Fruit fly (Drosophila melanogaster) whole organism, embryonic: Measurements from ENCODE around the gene CG2641.
A peak's percentile ranks its signal among the peaks of the same experiment; 100 is the strongest.

ENCODE experiments used
- Atf6 ChIP-seq: fragments of 200-800 bp; sonication (Bioruptor generic); IDR thresholded peaks from 2 replicates; pipeline ENCODE4 v1.3.6; 2022; ENCODE audit warnings: missing biosample characterization, missing genetic modification characterization
- Bdp1 ChIP-seq: fragments of 200-800 bp; sonication (Bioruptor generic); optimal IDR thresholded peaks from 3 replicates; lab custom pipeline; 2016; ENCODE audit warnings: missing biosample characterization, missing genetic modification characterization
- CG10274 ChIP-seq: fragments of 200-800 bp; sonication (Bioruptor generic); optimal IDR thresholded peaks from 3 replicates; lab custom pipeline; 2017; ENCODE audit warnings: missing biosample characterization, mild to moderate bottlenecking, missing genetic modification characterization
- CG10959 ChIP-seq: fragments of 200-800 bp; sonication (Bioruptor generic); IDR thresholded peaks from 2 replicates; pipeline ENCODE4 v1.3.6; 2022; ENCODE audit warnings: missing biosample characterization, missing genetic modification characterization
- CG12942 ChIP-seq: fragments of 200-800 bp; sonication (Bioruptor generic); optimal IDR thresholded peaks from 3 replicates; lab custom pipeline; 2016; ENCODE audit warnings: missing biosample characterization, missing genetic modification characterization
- CG1529 ChIP-seq: fragments of 200-800 bp; sonication (Bioruptor generic); optimal IDR thresholded peaks from 3 replicates; lab custom pipeline; 2018; ENCODE audit warnings: missing biosample characterization, missing genetic modification characterization
- CG15696 ChIP-seq: fragments of 200-800 bp; sonication (Bioruptor generic); optimal IDR thresholded peaks from 2 replicates; lab custom pipeline; 2019; ENCODE audit warnings: missing biosample characterization, mild to moderate bottlenecking, missing genetic modification characterization, moderate library complexity
- CG16813 ChIP-seq: fragments of 200-800 bp; sonication (Bioruptor generic); IDR thresholded peaks from 3 replicates; pipeline ENCODE4 v1.3.6; 2022; ENCODE audit warnings: missing biosample characterization, missing genetic modification characterization; ENCODE audit not compliant: partially characterized antibody
- CG17359 ChIP-seq: fragments of 200-800 bp; sonication (Bioruptor generic); optimal IDR thresholded peaks from 3 replicates; lab custom pipeline; 2018; ENCODE audit warnings: missing biosample characterization, mild to moderate bottlenecking, missing genetic modification characterization, moderate library complexity
- CG1792 ChIP-seq: fragments of 200-800 bp; sonication (Bioruptor generic); optimal IDR thresholded peaks from 2 replicates; lab custom pipeline; 2016; ENCODE audit warnings: missing biosample characterization, missing genetic modification characterization
- CG2116 ChIP-seq: fragments of 200-800 bp; sonication (Bioruptor generic); optimal IDR thresholded peaks from 3 replicates; lab custom pipeline; 2018; ENCODE audit warnings: missing biosample characterization, mild to moderate bottlenecking, missing genetic modification characterization
- CG2678 ChIP-seq: fragments of 200-800 bp; sonication (Bioruptor generic); optimal IDR thresholded peaks from 3 replicates; lab custom pipeline; 2019; ENCODE audit warnings: missing biosample characterization, mild to moderate bottlenecking, missing genetic modification characterization, moderate library complexity
- CG2875 ChIP-seq: fragments of 200-800 bp; sonication (Bioruptor generic); optimal IDR thresholded peaks from 2 replicates; lab custom pipeline; 2017; ENCODE audit warnings: missing biosample characterization, mild to moderate bottlenecking, missing genetic modification characterization, missing genetic modification reagents
- CG30403 ChIP-seq: fragments of 200-800 bp; sonication (Bioruptor generic); optimal IDR thresholded peaks from 3 replicates; lab custom pipeline; 2016; ENCODE audit warnings: missing biosample characterization, missing genetic modification characterization
- CG3995 ChIP-seq: fragments of 200-800 bp; sonication (Bioruptor generic); optimal IDR thresholded peaks from 3 replicates; lab custom pipeline; 2016; ENCODE audit warnings: missing biosample characterization, missing genetic modification characterization
- CG6272 ChIP-seq: fragments of 200-800 bp; sonication (Bioruptor generic); IDR thresholded peaks from 2 replicates; pipeline ENCODE4 v1.3.6; 2022; ENCODE audit warnings: missing biosample characterization, missing genetic modification characterization
- CG7271 ChIP-seq: fragments of 200-800 bp; sonication (Bioruptor generic); optimal IDR thresholded peaks from 2 replicates; lab custom pipeline; 2018; ENCODE audit warnings: missing biosample characterization, mild to moderate bottlenecking, missing genetic modification characterization, moderate library complexity
- CG7928 ChIP-seq: fragments of 200-800 bp; sonication (Bioruptor generic); optimal IDR thresholded peaks from 2 replicates; lab custom pipeline; 2017; ENCODE audit warnings: missing biosample characterization, mild to moderate bottlenecking, missing genetic modification characterization
- CG7987 ChIP-seq: fragments of 200-800 bp; sonication (Bioruptor generic); optimal IDR thresholded peaks from 2 replicates; lab custom pipeline; 2018; ENCODE audit warnings: missing biosample characterization, mild to moderate bottlenecking, missing genetic modification characterization, moderate library complexity
- CG9609 ChIP-seq: fragments of 200-800 bp; sonication (Bioruptor generic); optimal IDR thresholded peaks from 3 replicates; lab custom pipeline; 2016; ENCODE audit warnings: missing biosample characterization, missing genetic modification characterization
- CG9727 ChIP-seq: fragments of 200-800 bp; sonication (Bioruptor generic); optimal IDR thresholded peaks from 3 replicates; lab custom pipeline; 2017; ENCODE audit warnings: missing biosample characterization, mild to moderate bottlenecking, missing genetic modification characterization
- CG9817 ChIP-seq: fragments of 200-800 bp; sonication (Bioruptor generic); optimal IDR thresholded peaks from 2 replicates; lab custom pipeline; 2018; ENCODE audit warnings: missing biosample characterization, mild to moderate bottlenecking, missing genetic modification characterization, moderate library complexity
- D19B ChIP-seq: fragments of 200-800 bp; sonication (Bioruptor generic); optimal IDR thresholded peaks from 2 replicates; lab custom pipeline; 2017; ENCODE audit warnings: missing biosample characterization, mild to moderate bottlenecking, missing genetic modification characterization
- Dfd ChIP-seq, 2 experiments: fragments of >200 bp; optimal IDR thresholded peaks; 2 replicates each; lab custom pipeline; 2017; ENCODE audit warnings: missing biosample characterization in 2 of 2, missing genetic modification characterization in 2 of 2
- Doc2 ChIP-seq: fragments of 200-800 bp; sonication (Bioruptor generic); IDR thresholded peaks from 2 replicates; pipeline ENCODE4 v1.3.6; 2022; ENCODE audit warnings: missing biosample characterization, missing genetic modification characterization
- Drgx ChIP-seq: fragments of 200-800 bp; sonication (Bioruptor generic); IDR thresholded peaks from 2 replicates; pipeline ENCODE4 v1.3.6; 2022; ENCODE audit warnings: missing biosample characterization, missing genetic modification characterization
- Fer2 ChIP-seq: fragments of 200-800 bp; sonication (Bioruptor generic); optimal IDR thresholded peaks from 2 replicates; lab custom pipeline; 2018; ENCODE audit warnings: missing biosample characterization, mild to moderate bottlenecking, missing genetic modification characterization, moderate library complexity
- Hmx ChIP-seq: fragments of 200-800 bp; sonication (Bioruptor generic); optimal IDR thresholded peaks from 2 replicates; lab custom pipeline; 2016; ENCODE audit warnings: missing biosample characterization, missing genetic modification characterization
- Lpt ChIP-seq: fragments of >200 bp; optimal IDR thresholded peaks from 2 replicates; lab custom pipeline; 2018; ENCODE audit warnings: missing biosample characterization, missing genetic modification characterization
- MTF-1 ChIP-seq: fragments of 200-800 bp; sonication (Bioruptor generic); optimal IDR thresholded peaks from 2 replicates; lab custom pipeline; 2018; ENCODE audit warnings: missing biosample characterization, mild to moderate bottlenecking, missing genetic modification characterization, borderline replicate concordance
- Mes4 ChIP-seq: fragments of 200-800 bp; sonication (Bioruptor generic); optimal IDR thresholded peaks from 2 replicates; lab custom pipeline; 2016; ENCODE audit warnings: missing biosample characterization, missing genetic modification characterization
- NFAT ChIP-seq: fragments of 200-800 bp; sonication (Bioruptor generic); IDR thresholded peaks from 2 replicates; pipeline ENCODE4 v1.3.6; 2022; ENCODE audit warnings: missing biosample characterization, missing genetic modification characterization
- NK7.1 ChIP-seq: fragments of 200-800 bp; sonication (Bioruptor generic); optimal IDR thresholded peaks from 3 replicates; lab custom pipeline; 2016; ENCODE audit warnings: missing biosample characterization, missing genetic modification characterization
- Six4 ChIP-seq: fragments of 200-800 bp; sonication (Bioruptor generic); optimal IDR thresholded peaks from 2 replicates; lab custom pipeline; 2016; ENCODE audit warnings: missing biosample characterization, missing genetic modification characterization
- ab ChIP-seq: fragments of 200-800 bp; sonication (Bioruptor generic); optimal IDR thresholded peaks from 2 replicates; lab custom pipeline; 2016; ENCODE audit warnings: missing biosample characterization, missing genetic modification characterization
- amos ChIP-seq: fragments of 200-800 bp; sonication (Bioruptor generic); IDR thresholded peaks from 2 replicates; pipeline ENCODE4 v1.3.6; 2022; ENCODE audit warnings: missing biosample characterization, missing genetic modification characterization; ENCODE audit not compliant: partially characterized antibody
- cad ChIP-seq: fragments of >200 bp; optimal IDR thresholded peaks from 2 replicates; lab custom pipeline; 2017; ENCODE audit warnings: missing biosample characterization, missing genetic modification characterization
- dati ChIP-seq: fragments of 200-800 bp; sonication (Bioruptor generic); IDR thresholded peaks from 2 replicates; pipeline ENCODE4 v1.3.6; 2022; ENCODE audit warnings: missing biosample characterization, missing genetic modification characterization
- dm ChIP-seq: fragments of 200-800 bp; sonication (Bioruptor generic); optimal IDR thresholded peaks from 3 replicates; lab custom pipeline; 2016; ENCODE audit warnings: missing biosample characterization, missing genetic modification characterization
- dmrt99B ChIP-seq: fragments of 200-800 bp; sonication (Bioruptor generic); optimal IDR thresholded peaks from 2 replicates; lab custom pipeline; 2018; ENCODE audit warnings: missing biosample characterization, mild to moderate bottlenecking, missing genetic modification characterization, moderate library complexity
- gt ChIP-seq: fragments of 200-800 bp; sonication (Bioruptor generic); IDR thresholded peaks from 2 replicates; pipeline ENCODE4 v1.3.6; 2022; ENCODE audit warnings: missing biosample characterization, missing genetic modification characterization
- kay ChIP-seq: fragments of 200-800 bp; sonication (Bioruptor generic); optimal IDR thresholded peaks from 2 replicates; lab custom pipeline; 2016; ENCODE audit warnings: missing biosample characterization, missing genetic modification characterization
- mirr ChIP-seq: fragments of 200-800 bp; sonication (Bioruptor generic); optimal IDR thresholded peaks from 3 replicates; lab custom pipeline; 2018; ENCODE audit warnings: missing biosample characterization, mild to moderate bottlenecking, missing genetic modification characterization
- prd ChIP-seq, 3 experiments: fragments of >200 bp in 2 of 3; fragments of 200-800 bp in 1 of 3; sonication (Bioruptor generic) in 1 of 3; optimal IDR thresholded peaks in 2 of 3; IDR thresholded peaks in 1 of 3; 2 replicates in 2 of 3; 3 replicates in 1 of 3; pipeline versions ENCODE4 v1.3.6 to Lab custom; 2017 to 2022; ENCODE audit warnings: missing biosample characterization in 1 of 3, missing genetic modification characterization in 1 of 3
- psq ChIP-seq: fragments of 200-800 bp; sonication (Bioruptor generic); optimal IDR thresholded peaks from 2 replicates; lab custom pipeline; 2017; ENCODE audit warnings: missing biosample characterization, missing genetic modification characterization
- tx ChIP-seq: fragments of 200-800 bp; sonication (Bioruptor generic); optimal IDR thresholded peaks from 2 replicates; lab custom pipeline; 2016; ENCODE audit warnings: missing biosample characterization, missing genetic modification characterization
- wdn ChIP-seq: fragments of 200-800 bp; sonication (Bioruptor generic); IDR thresholded peaks from 2 replicates; pipeline ENCODE4 v1.3.6; 2022; ENCODE audit warnings: missing biosample characterization, missing genetic modification characterization
- wek ChIP-seq: fragments of 200-800 bp; sonication (Bioruptor generic); optimal IDR thresholded peaks from 3 replicates; lab custom pipeline; 2018; ENCODE audit warnings: missing biosample characterization, mild to moderate bottlenecking, missing genetic modification characterization, moderate library complexity

CG2641 gene

DNA sequence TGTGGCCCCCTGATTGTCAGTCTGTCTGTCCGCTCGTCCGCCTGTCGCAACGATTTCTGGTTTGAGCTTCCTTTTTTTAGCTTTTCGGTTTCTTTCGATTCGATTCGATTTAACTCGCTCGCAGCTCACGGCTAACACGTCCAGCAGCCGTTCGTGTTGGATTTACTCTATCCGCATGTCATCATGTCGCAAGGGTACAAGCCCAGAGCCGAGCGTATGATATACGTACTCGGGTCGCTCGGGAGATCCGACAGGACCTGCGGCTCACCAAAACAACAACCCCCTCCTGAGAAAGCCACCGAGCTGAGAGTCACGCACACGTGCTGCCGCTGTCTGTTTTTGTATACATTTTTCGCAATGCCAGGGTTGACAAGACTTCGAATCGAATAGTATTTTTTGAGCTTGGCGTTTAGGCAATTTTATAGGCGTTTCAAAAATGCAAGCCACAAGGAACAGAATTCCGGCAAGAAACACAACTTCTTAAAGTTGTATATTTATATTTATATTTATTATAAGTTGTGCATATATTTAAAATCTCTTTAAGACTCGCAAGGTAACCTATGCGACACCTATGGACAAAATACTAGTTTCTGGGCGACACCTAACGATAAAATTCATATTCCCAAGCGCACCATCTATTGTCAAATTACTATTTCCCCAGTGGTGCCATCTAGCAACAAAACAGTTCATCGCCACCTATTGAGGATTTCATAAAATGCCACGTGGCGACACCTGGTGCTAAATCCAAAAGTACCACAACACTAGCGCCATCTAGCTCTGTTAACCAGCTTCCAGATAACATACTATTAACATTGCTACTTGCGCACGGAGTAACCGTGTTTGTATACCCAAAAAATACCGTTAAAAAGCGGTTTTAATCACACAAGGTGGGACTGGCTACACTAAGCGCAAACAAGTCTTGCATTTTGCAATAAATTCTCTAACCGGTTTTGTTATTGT is 16.1 kb downstream of the CG2641 start, which contains the start of the genes CG2993 and sgll (continued):
- TF ChIP-seq dmrt99B (tag; lab: Kevin White, UChicago) (peak; percentile 79), CG7271 (tag; lab: Kevin White, UChicago) (peak; percentile 74), psq (GFP tag; lab: Kevin White, UChicago) (peak; percentile 83), CG12942 (peak; percentile 92), CG30403 (GFP tag; lab: Kevin White, UChicago) (peak; percentile 96), Fer2 (tag; lab: Kevin White, UChicago) (peak; percentile 71), CG10959 (GFP tag; lab: Robert Waterston, UW) (peak; percentile 96), CG2678 (tag; lab: Kevin White, UChicago) (peak; percentile 71), Doc2 (GFP tag; lab: Robert Waterston, UW) (peak; percentile 84), NFAT (GFP tag; lab: Robert Waterston, UW) (peak; percentile 99), tx (peak; percentile 80), ab (GFP tag; lab: Kevin White, UChicago) (peak; percentile 87), CG15696 (tag; lab: Kevin White, UChicago) (peak; percentile 97), wdn (peak; percentile 73), cad (GFP tag; lab: Kevin White, UChicago) (no peak), Atf6 (GFP tag; lab: Robert Waterston, UW) (peak; percentile 54; the same call in 1 of the 2 replicates), Six4 (peak; percentile 87), prd (optimal IDR thresholded peaks at IDR 0.05; lab: Kevin White, UChicago) (no peak), prd (GFP tag; IDR thresholded peaks at IDR 0.05; lab: Robert Waterston, UW) (peak; percentile 95), Drgx (peak; percentile 28; the same call in 1 of the 2 replicates), CG9817 (tag; lab: Kevin White, UChicago) (peak; percentile 94), CG1792 (GFP tag; lab: Kevin White, UChicago) (peak; percentile 84), CG1529 (GFP tag; lab: Kevin White, UChicago) (peak; percentile 63), CG16813 (no peak), dati (GFP tag; lab: Robert Waterston, UW) (peak; percentile 75), CG9609 (GFP tag; lab: Kevin White, UChicago) (peak; percentile 93), CG10274 (peak; percentile 69), Lpt (GFP tag; lab: Kevin White, UChicago) (no peak), MTF-1 (peak; percentile 93), Dfd (GFP tag; optimal IDR thresholded peaks at IDR 0.05; lab: Kevin White, UChicago) (no peak), Hmx (GFP tag; lab: Kevin White, UChicago) (peak; percentile 71), kay (peak; percentile 84), CG2875 (GFP tag; lab: Kevin White, UChicago) (peak; percentile 80), amos (GFP tag; lab: Robert Waterston, UW) (peak; percentile 54), CG6272 (peak; percentile 87), Mes4 (GFP tag; lab: Kevin White, UChicago) (peak; percentile 94), D19B (GFP tag; lab: Kevin White, UChicago) (peak; percentile 72), mirr (GFP tag; lab: Kevin White, UChicago) (peak; percentile 89), CG9727 (GFP tag; lab: Kevin White, UChicago) (peak; percentile 83), dm (peak; percentile 78), gt (peak; percentile 83), wek (GFP tag; lab: Kevin White, UChicago) (peak; percentile 62), CG7987 (GFP tag; lab: Kevin White, UChicago) (peak; percentile 88), CG17359 (tag; lab: Kevin White, UChicago) (peak; percentile 92), NK7.1 (GFP tag; lab: Kevin White, UChicago) (peak; percentile 84), CG7928 (GFP tag; lab: Kevin White, UChicago) (peak; percentile 58), Bdp1 (GFP tag; lab: Kevin White, UChicago) (peak; percentile 63), CG3995 (GFP tag; lab: Kevin White, UChicago) (peak; percentile 25), CG2116 (peak; percentile 83)
